Fruit fly (Drosophila melanogaster): ENCODE data around the gene CG14439.

CG14439 gene

dm6 chrX:6803312-6803794, 56.0 kb downstream of the CG14439 start, which contains the start of the genes C3G and pod1 (continued):
- TF ChIP-seq Abd-B (GFP tag; optimal IDR thresholded peaks at IDR 0.05) = no peak

dm6 chrX:6803880-6804484, 56.6 kb downstream of the CG14439 start:
- TF ChIP-seq N (GFP tag; optimal IDR thresholded peaks at IDR 0.05) (no peak), Myc (optimal IDR thresholded peaks at IDR 0.05) (no peak), lola (GFP tag; optimal IDR thresholded peaks at IDR 0.05) (no peak), Sp1 (GFP tag; optimal IDR thresholded peaks at IDR 0.05) (no peak), brk (GFP tag; optimal IDR thresholded peaks at IDR 0.05) (no peak), Jra (GFP tag; optimal IDR thresholded peaks at IDR 0.05) (no peak), sv (GFP tag; optimal IDR thresholded peaks at IDR 0.05) (no peak), rgr (GFP tag; optimal IDR thresholded peaks at IDR 0.05) (no peak)

- TF ChIP-seq CrebA (GFP tag; optimal IDR thresholded peaks at IDR 0.05; ENCODE audit: borderline replicate concordance) (no peak), dmrt93B (GFP tag; optimal IDR thresholded peaks at IDR 0.05) (peak; percentile 84), woc (GFP tag; optimal IDR thresholded peaks at IDR 0.05) (peak; percentile 95), N (GFP tag; optimal IDR thresholded peaks at IDR 0.05) (no peak), Mio (GFP tag; optimal IDR thresholded peaks at IDR 0.05) (peak; percentile 79), fru (GFP tag; optimal IDR thresholded peaks at IDR 0.05) (peak; percentile 95), CG9705 (GFP tag; optimal IDR thresholded peaks at IDR 0.05) (peak; percentile 47), rgr (GFP tag; optimal IDR thresholded peaks at IDR 0.05) (peak; percentile 97), dsf (GFP tag; optimal IDR thresholded peaks at IDR 0.05; ENCODE audit: borderline replicate concordance) (peak; percentile 78), Hnf4 (GFP tag; optimal IDR thresholded peaks at IDR 0.05) (peak; percentile 97), Dif (GFP tag; optimal IDR thresholded peaks at IDR 0.05; ENCODE audit: partially characterized antibody) (peak; percentile 70), dl (GFP tag; optimal IDR thresholded peaks at IDR 0.05; ENCODE audit: insufficient read depth in 1 of 2, partially characterized antibody in 2 of 2) (peak in 1 of 2 experiments; percentile 62), sv (GFP tag; optimal IDR thresholded peaks at IDR 0.05) (peak; percentile 64), Vsx2 (GFP tag; optimal IDR thresholded peaks at IDR 0.05; ENCODE audit: partially characterized antibody) (no peak), pan (optimal IDR thresholded peaks at IDR 0.05) (no peak), foxo (GFP tag; optimal IDR thresholded peaks at IDR 0.05) (peak; percentile 78 to 96), brk (GFP tag; optimal IDR thresholded peaks at IDR 0.05) (peak; percentile 91), Jra (GFP tag; optimal IDR thresholded peaks at IDR 0.05) (peak; percentile 93), jim (GFP tag; optimal IDR thresholded peaks at IDR 0.05) (peak; percentile 31), Sp1 (GFP tag; optimal IDR thresholded peaks at IDR 0.05) (peak; percentile 90), OdsH (GFP tag; optimal IDR thresholded peaks at IDR 0.05) (peak; percentile 96), ey (GFP tag; optimal IDR thresholded peaks at IDR 0.05) (peak; percentile 96), CG32264 (GFP tag; optimal IDR thresholded peaks at IDR 0.05) (peak; percentile 91), br (GFP tag; optimal IDR thresholded peaks at IDR 0.05) (peak; percentile 96), Dfd (GFP tag; optimal IDR thresholded peaks at IDR 0.05) (no peak), h (GFP tag; optimal IDR thresholded peaks at IDR 0.05) (peak; percentile 97), usp (GFP tag; optimal IDR thresholded peaks at IDR 0.05) (no peak), GATAd (GFP tag; optimal IDR thresholded peaks at IDR 0.05) (peak; percentile 18), Rel (GFP tag; optimal IDR thresholded peaks at IDR 0.05) (peak; percentile 94), Rel (tag; optimal IDR thresholded peaks at IDR 0.05) (peak; percentile 53), lola (GFP tag; optimal IDR thresholded peaks at IDR 0.05) (no peak), tai (GFP tag; optimal IDR thresholded peaks at IDR 0.05) (no peak), sage (GFP tag; optimal IDR thresholded peaks at IDR 0.05) (peak; percentile 93), psq (GFP tag; optimal IDR thresholded peaks at IDR 0.05) (peak; percentile 91), HLH106 (tag; optimal IDR thresholded peaks at IDR 0.05) (peak; percentile 92), Hr78 (GFP tag; optimal IDR thresholded peaks at IDR 0.05) (no peak), Abd-B (GFP tag; optimal IDR thresholded peaks at IDR 0.05) (no peak), Hr83 (GFP tag; optimal IDR thresholded peaks at IDR 0.05; ENCODE audit: poor library complexity, severe bottlenecking) (peak; percentile 45), Myc (optimal IDR thresholded peaks at IDR 0.05) (no peak)
These were observed 57.3 kb downstream of the CG14439 start for dm6 chrX:6804485-6805295.
